Worm (Caenorhabditis elegans): ENCODE results near the gene twk-43.

The twk-43 gene

ce11 chrV:13312210-13312676 lies 33.8 kb upstream of the twk-43 start, which contains the start of gene nasp-2 (continued):
- TF ChIP-seq rpc-1 (optimal IDR thresholded peaks at IDR 0.05) (no peak), rpc-1 (tag; optimal IDR thresholded peaks at IDR 0.05) (peak; percentile 14), attf-6 (GFP tag; IDR thresholded peaks at IDR 0.05) (peak; percentile 89), F49E8.2 (tag; optimal IDR thresholded peaks at IDR 0.05; ENCODE audit: insufficient read depth) (peak; percentile 96), ztf-28 (GFP tag; IDR thresholded peaks at IDR 0.05) (peak; percentile 78; the same call in 1 of the 2 replicates), C17E4.6 (GFP tag; IDR thresholded peaks at IDR 0.05) (peak; percentile 88), pbrm-1 (GFP tag; IDR thresholded peaks at IDR 0.05) (peak; percentile 82), ceh-100 (GFP tag; IDR thresholded peaks at IDR 0.05) (peak; percentile 73), tlf-1 (GFP tag; optimal IDR thresholded peaks at IDR 0.05) (peak; percentile 95), ztf-18 (tag; optimal IDR thresholded peaks at IDR 0.05) (peak; percentile 31), hlh-12 (tag; optimal IDR thresholded peaks at IDR 0.05) (no peak), snpc-1.3 (tag; optimal IDR thresholded peaks at IDR 0.05; ENCODE audit: insufficient read depth) (peak; percentile 80), lin-40 (tag; optimal IDR thresholded peaks at IDR 0.05) (no peak), hsf-1 (GFP tag; IDR thresholded peaks at IDR 0.05) (peak; percentile 91), pha-4 (tag; optimal IDR thresholded peaks at IDR 0.05) (no peak), F57A8.1 (GFP tag; optimal IDR thresholded peaks at IDR 0.05) (no peak), ztf-25 (GFP tag; IDR thresholded peaks at IDR 0.05) (peak; percentile 91), Y95B8A.8 (GFP tag; IDR thresholded peaks at IDR 0.05) (peak; percentile 97), egrh-3 (GFP tag; IDR thresholded peaks at IDR 0.05) (peak; percentile 53; the same call in 1 of the 2 replicates), B0336.3 (GFP tag; IDR thresholded peaks at IDR 0.05) (peak; percentile 92), F23B12.7 (tag; optimal IDR thresholded peaks at IDR 0.05; ENCODE audit: insufficient read depth) (peak; percentile 43), D2030.7 (GFP tag; IDR thresholded peaks at IDR 0.05) (peak; percentile 98), Y53F4B.3 (GFP tag; IDR thresholded peaks at IDR 0.05) (peak; percentile 89), madf-3 (GFP tag; IDR thresholded peaks at IDR 0.05) (peak; percentile 94), dox-1 (GFP tag; IDR thresholded peaks at IDR 0.05) (peak; percentile 97), rec-8 (tag; optimal IDR thresholded peaks at IDR 0.05) (no peak), efl-1 (GFP tag; optimal IDR thresholded peaks at IDR 0.05) (peak; percentile 100), ets-4 (GFP tag; optimal IDR thresholded peaks at IDR 0.05) (no peak), dpff-1 (tag; optimal IDR thresholded peaks at IDR 0.05) (no peak), Y56A3A.18 (GFP tag; IDR thresholded peaks at IDR 0.05) (no peak), lin-54 (GFP tag; optimal IDR thresholded peaks at IDR 0.05) (peak; percentile 96), unc-130 (GFP tag; optimal IDR thresholded peaks at IDR 0.05) (peak; percentile 90)

ce11 chrV:13313045-13313623 lies 32.9 kb upstream of the twk-43 start, which contains the start of gene C50B6.3:
C50B6.3 (plus strand) TSS chrV:13313573.
- peak; percentile 42 for TF ChIP-seq snpc-3.4 (tag; optimal IDR thresholded peaks at IDR 0.05)
- peak; percentile 70 for TF ChIP-seq lsl-1 (GFP tag; optimal IDR thresholded peaks at IDR 0.05)
- TF ChIP-seq lin-35 (GFP tag; optimal IDR thresholded peaks at IDR 0.05): peak in 1 of 3 experiments; percentile 72
- peak; percentile 11 for TF ChIP-seq efl-1 (GFP tag; optimal IDR thresholded peaks at IDR 0.05)
- TF ChIP-seq snpc-4 (GFP tag; optimal IDR thresholded peaks at IDR 0.05): no peak
- peak in 2 of 4 experiments; percentile 31 to 45 for TF ChIP-seq snpc-4 (tag; optimal IDR thresholded peaks at IDR 0.05)
- TF ChIP-seq ccch-3 (GFP tag; optimal IDR thresholded peaks at IDR 0.05): peak; percentile 46
- peak; percentile 70 for TF ChIP-seq unc-130 (GFP tag; optimal IDR thresholded peaks at IDR 0.05)
- peak; percentile 30 for TF ChIP-seq athp-1 (tag; optimal IDR thresholded peaks at IDR 0.05)
- TF ChIP-seq ztf-28 (GFP tag; IDR thresholded peaks at IDR 0.05): 0 out of 2 replicates have a peak, but pooled peaks have one; percentile 35
- 0 out of 2 replicates have a peak, but pooled peaks have one; percentile 23 for TF ChIP-seq bed-2 (GFP tag; IDR thresholded peaks at IDR 0.05)
- no peak for TF ChIP-seq F55B11.4 (tag; optimal IDR thresholded peaks at IDR 0.05; ENCODE audit: borderline replicate concordance, insufficient read depth)
- peak; percentile 27; the same call in 1 of the 2 replicates for TF ChIP-seq madf-8 (GFP tag; conservative IDR thresholded peaks at IDR 0.05)
- no peak for TF ChIP-seq ceh-58 (GFP tag; IDR thresholded peaks at IDR 0.05)
- 0 out of 2 replicates have a peak, but pooled peaks have one; percentile 33 for TF ChIP-seq madf-3 (GFP tag; IDR thresholded peaks at IDR 0.05)
- TF ChIP-seq T26A5.8 (tag; optimal IDR thresholded peaks at IDR 0.05): no peak
- TF ChIP-seq dox-1 (GFP tag; IDR thresholded peaks at IDR 0.05): peak; percentile 60; the same call in 1 of the 2 replicates
- peak in 1 of 2 experiments; percentile 14 for TF ChIP-seq rec-8 (tag; optimal IDR thresholded peaks at IDR 0.05)
- peak; percentile 59; the same call in 1 of the 2 replicates for TF ChIP-seq mcd-1 (GFP tag; IDR thresholded peaks at IDR 0.05)
- TF ChIP-seq F33H1.4 (GFP tag; IDR thresholded peaks at IDR 0.05): peak; percentile 64

Measured in whole organism, young adult.